Fruit fly (Drosophila melanogaster) S2 (cell line): ENCODE results near the gene dl.

Experiments used
- CG8478 ChIP-seq: fragments of >200 bp; optimal IDR thresholded peaks from 2 replicates; lab custom pipeline; 2018
- CTCF ChIP-seq, 2 experiments: fragments of >200 bp; optimal IDR thresholded peaks; 2 replicates each; lab custom pipeline; 2018

DNA sequence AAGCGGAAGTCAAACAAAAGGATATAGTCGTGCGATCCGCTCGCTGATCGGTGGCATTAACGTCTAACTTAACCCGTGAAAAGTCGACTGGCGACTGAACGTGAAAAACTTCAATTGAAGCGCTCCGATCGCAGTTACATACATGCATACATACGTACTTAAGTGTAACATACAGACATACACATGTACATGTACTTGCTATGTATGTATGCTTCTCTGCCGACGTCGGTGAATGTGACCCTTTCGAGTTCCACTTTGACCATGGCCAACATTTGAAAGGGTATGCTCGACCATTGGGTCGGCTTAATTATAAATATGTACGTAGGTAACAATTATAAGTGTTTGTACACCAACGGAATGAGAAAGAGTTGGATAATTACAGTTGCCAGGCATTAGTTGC, 46.9 kb upstream of the dl start, which contains the start of gene qua:
- TF ChIP-seq CTCF (optimal IDR thresholded peaks at IDR 0.05; lab: Kevin White, UChicago) (no peak), CG8478 (lab: Kevin White, UChicago) (no peak)
